Fruit fly (Drosophila melanogaster) whole organism, prepupa: ENCODE data around the gene CG7963.

Experiments used
- Blimp-1 ChIP-seq: fragments of 200-800 bp; sonication (Bioruptor generic); optimal IDR thresholded peaks from 3 replicates; lab custom pipeline; 2017; ENCODE audit warnings: missing biosample characterization, missing genetic modification characterization, mild to moderate bottlenecking, moderate library complexity, missing genetic modification reagents
- CG16779 ChIP-seq: fragments of 200-800 bp; sonication (Bioruptor generic); optimal IDR thresholded peaks from 3 replicates; lab custom pipeline; 2017; ENCODE audit warnings: missing biosample characterization, mild to moderate bottlenecking, missing genetic modification characterization
- CG34406 ChIP-seq: fragments of 200-800 bp; sonication (Bioruptor generic); optimal IDR thresholded peaks from 3 replicates; lab custom pipeline; 2016; ENCODE audit warnings: missing biosample characterization, missing genetic modification characterization
- CG4318 ChIP-seq: fragments of 200-800 bp; sonication (Bioruptor generic); optimal IDR thresholded peaks from 3 replicates; lab custom pipeline; 2017; ENCODE audit warnings: missing biosample characterization, mild to moderate bottlenecking, missing genetic modification characterization
- Hr39 ChIP-seq: fragments of 200-800 bp; sonication (Bioruptor generic); optimal IDR thresholded peaks from 2 replicates; lab custom pipeline; 2016; ENCODE audit warnings: missing biosample characterization, missing genetic modification characterization
- OdsH ChIP-seq: fragments of 200-800 bp; sonication (Bioruptor generic); optimal IDR thresholded peaks from 3 replicates; lab custom pipeline; 2016; ENCODE audit warnings: missing biosample characterization, missing genetic modification characterization
- achi ChIP-seq: fragments of 200-800 bp; sonication (Bioruptor generic); optimal IDR thresholded peaks from 3 replicates; lab custom pipeline; 2016; ENCODE audit warnings: missing biosample characterization, missing genetic modification characterization
- fd59A ChIP-seq: fragments of 200-800 bp; sonication (Bioruptor generic); optimal IDR thresholded peaks from 2 replicates; lab custom pipeline; 2017; ENCODE audit warnings: missing biosample characterization, mild to moderate bottlenecking, missing genetic modification characterization, missing genetic modification reagents
- fkh ChIP-seq: fragments of 200-800 bp; sonication (Bioruptor generic); optimal IDR thresholded peaks from 3 replicates; lab custom pipeline; 2017; ENCODE audit warnings: missing biosample characterization, mild to moderate bottlenecking, missing genetic modification characterization, moderate library complexity
- topi ChIP-seq: fragments of 200-800 bp; sonication (Bioruptor generic); optimal IDR thresholded peaks from 3 replicates; lab custom pipeline; 2016; ENCODE audit warnings: missing biosample characterization, missing genetic modification characterization

dm6 chr3R:8356626-8357290 is 5.9 kb upstream of the CG7963 start, which contains the start of gene stck:
- TF ChIP-seq CG34406 (GFP tag; lab: Kevin White, UChicago), result no peak
- TF ChIP-seq CG16779 (tag; lab: Kevin White, UChicago), result no peak
- TF ChIP-seq achi (GFP tag; lab: Kevin White, UChicago), result no peak
- no peak for TF ChIP-seq topi
- TF ChIP-seq fd59A (GFP tag; lab: Kevin White, UChicago), result no peak
- TF ChIP-seq Hr39 (GFP tag; lab: Kevin White, UChicago), result no peak
- TF ChIP-seq CG4318, result no peak
- no peak for TF ChIP-seq Blimp-1 (GFP tag; lab: Kevin White, UChicago)
- TF ChIP-seq OdsH, result no peak
- TF ChIP-seq fkh (GFP tag; lab: Kevin White, UChicago), result peak; percentile 1
